Fruit fly (Drosophila melanogaster) whole organism, embryonic: ENCODE results near the gene CG5377.

Source experiments
- Atf6 ChIP-seq: fragments of 200-800 bp; sonication (Bioruptor generic); IDR thresholded peaks from 2 replicates; pipeline ENCODE4 v1.3.6; 2022; ENCODE audit warnings: missing biosample characterization, missing genetic modification characterization
- B-H2 ChIP-seq: fragments of 200-800 bp; sonication (Bioruptor generic); optimal IDR thresholded peaks from 2 replicates; lab custom pipeline; 2018; ENCODE audit warnings: missing biosample characterization, mild to moderate bottlenecking, missing genetic modification characterization
- Bteb2 ChIP-seq: fragments of 200-800 bp; sonication (Bioruptor generic); optimal IDR thresholded peaks from 2 replicates; lab custom pipeline; 2016; ENCODE audit warnings: missing biosample characterization, missing genetic modification characterization
- C15 ChIP-seq: fragments of 200-800 bp; sonication (Bioruptor generic); IDR thresholded peaks from 3 replicates; pipeline ENCODE4 v1.3.6; 2022; ENCODE audit warnings: missing biosample characterization, missing genetic modification characterization
- CG10321 ChIP-seq: fragments of 200-800 bp; sonication (Bioruptor generic); IDR thresholded peaks from 2 replicates; pipeline ENCODE4 v1.3.6; 2022; ENCODE audit warnings: missing biosample characterization, missing genetic modification characterization
- CG12744 ChIP-seq: fragments of 200-800 bp; sonication (Bioruptor generic); optimal IDR thresholded peaks from 2 replicates; lab custom pipeline; 2016; ENCODE audit warnings: missing biosample characterization, missing genetic modification characterization
- CG14860 ChIP-seq: fragments of 200-800 bp; sonication (Bioruptor generic); IDR thresholded peaks from 3 replicates; pipeline ENCODE4 v1.3.6; 2022; ENCODE audit warnings: missing biosample characterization, missing genetic modification characterization; ENCODE audit not compliant: partially characterized antibody
- CG15073 ChIP-seq: fragments of 200-800 bp; sonication (Bioruptor generic); optimal IDR thresholded peaks from 2 replicates; lab custom pipeline; 2016; ENCODE audit warnings: missing biosample characterization, missing genetic modification characterization
- CG15269 ChIP-seq: fragments of 200-800 bp; sonication (Bioruptor generic); optimal IDR thresholded peaks from 2 replicates; lab custom pipeline; 2018; ENCODE audit warnings: missing biosample characterization, mild to moderate bottlenecking, missing genetic modification characterization, moderate library complexity
- CG15514 ChIP-seq: fragments of 200-800 bp; sonication (Bioruptor generic); optimal IDR thresholded peaks from 3 replicates; lab custom pipeline; 2017; ENCODE audit warnings: missing biosample characterization, missing genetic modification characterization, mild to moderate bottlenecking, moderate library complexity, missing genetic modification reagents
- CG17612 ChIP-seq: fragments of 200-800 bp; sonication (Bioruptor generic); IDR thresholded peaks from 2 replicates; pipeline ENCODE4 v1.3.6; 2022; ENCODE audit warnings: missing biosample characterization, missing genetic modification characterization
- CG18011 ChIP-seq: fragments of 200-800 bp; sonication (Bioruptor generic); optimal IDR thresholded peaks from 2 replicates; lab custom pipeline; 2017; ENCODE audit warnings: missing biosample characterization, missing genetic modification characterization, mild to moderate bottlenecking, moderate library complexity, missing genotype
- CG18476 ChIP-seq: fragments of 200-800 bp; sonication (Bioruptor generic); optimal IDR thresholded peaks from 2 replicates; lab custom pipeline; 2016; ENCODE audit warnings: missing biosample characterization, mild to moderate bottlenecking, missing genetic modification characterization
- CG18764 ChIP-seq: fragments of 200-800 bp; sonication (Bioruptor generic); optimal IDR thresholded peaks from 3 replicates; lab custom pipeline; 2016; ENCODE audit warnings: missing biosample characterization, missing genetic modification characterization
- CG33557 ChIP-seq: fragments of 200-800 bp; sonication (Bioruptor generic); optimal IDR thresholded peaks from 2 replicates; lab custom pipeline; 2019; ENCODE audit warnings: missing biosample characterization, mild to moderate bottlenecking, missing genetic modification characterization, moderate library complexity
- CG42726 ChIP-seq: fragments of 200-800 bp; sonication (Bioruptor generic); IDR thresholded peaks from 2 replicates; pipeline ENCODE4 v1.3.6; 2022; ENCODE audit warnings: missing biosample characterization, missing genetic modification characterization; ENCODE audit not compliant: partially characterized antibody
- CG4360 ChIP-seq: fragments of 200-800 bp; sonication (Bioruptor generic); IDR thresholded peaks from 2 replicates; pipeline ENCODE4 v1.3.6; 2022; ENCODE audit warnings: missing biosample characterization, missing genetic modification characterization
- CG4854 ChIP-seq: fragments of 200-800 bp; sonication (Bioruptor generic); optimal IDR thresholded peaks from 2 replicates; lab custom pipeline; 2016; ENCODE audit warnings: missing biosample characterization, missing genetic modification characterization, inconsistent platforms
- CG5180 ChIP-seq: fragments of 200-800 bp; sonication (Bioruptor generic); optimal IDR thresholded peaks from 3 replicates; lab custom pipeline; 2017; ENCODE audit warnings: missing biosample characterization, missing genetic modification characterization, mild to moderate bottlenecking, moderate library complexity, missing genetic modification reagents
- CG5953 ChIP-seq: fragments of 200-800 bp; sonication (Bioruptor generic); IDR thresholded peaks from 2 replicates; pipeline ENCODE4 v1.3.6; 2022; ENCODE audit warnings: missing biosample characterization, missing genetic modification characterization
- CG6272 ChIP-seq: fragments of 200-800 bp; sonication (Bioruptor generic); IDR thresholded peaks from 2 replicates; pipeline ENCODE4 v1.3.6; 2022; ENCODE audit warnings: missing biosample characterization, missing genetic modification characterization
- CG6791 ChIP-seq: fragments of 200-800 bp; sonication (Bioruptor generic); IDR thresholded peaks from 3 replicates; pipeline ENCODE4 v1.3.6; 2022; ENCODE audit warnings: missing biosample characterization, missing genetic modification characterization; ENCODE audit not compliant: partially characterized antibody
- CG7271 ChIP-seq: fragments of 200-800 bp; sonication (Bioruptor generic); optimal IDR thresholded peaks from 2 replicates; lab custom pipeline; 2018; ENCODE audit warnings: missing biosample characterization, mild to moderate bottlenecking, missing genetic modification characterization, moderate library complexity
- CG7556 ChIP-seq: fragments of 200-800 bp; sonication (Bioruptor generic); optimal IDR thresholded peaks from 2 replicates; lab custom pipeline; 2017; ENCODE audit warnings: missing biosample characterization, mild to moderate bottlenecking, missing genetic modification characterization
- CG9876 ChIP-seq: fragments of 200-800 bp; sonication (Bioruptor generic); optimal IDR thresholded peaks from 2 replicates; lab custom pipeline; 2016; ENCODE audit warnings: missing biosample characterization, missing genetic modification characterization
- D19B ChIP-seq: fragments of 200-800 bp; sonication (Bioruptor generic); optimal IDR thresholded peaks from 2 replicates; lab custom pipeline; 2017; ENCODE audit warnings: missing biosample characterization, mild to moderate bottlenecking, missing genetic modification characterization
- Doc2 ChIP-seq: fragments of 200-800 bp; sonication (Bioruptor generic); IDR thresholded peaks from 2 replicates; pipeline ENCODE4 v1.3.6; 2022; ENCODE audit warnings: missing biosample characterization, missing genetic modification characterization
- Drgx ChIP-seq: fragments of 200-800 bp; sonication (Bioruptor generic); IDR thresholded peaks from 2 replicates; pipeline ENCODE4 v1.3.6; 2022; ENCODE audit warnings: missing biosample characterization, missing genetic modification characterization
- Ets97D ChIP-seq: fragments of 200-800 bp; sonication (Bioruptor generic); optimal IDR thresholded peaks from 3 replicates; lab custom pipeline; 2016; ENCODE audit warnings: missing biosample characterization, missing genetic modification characterization
- Fer1 ChIP-seq: fragments of 200-800 bp; sonication (Bioruptor generic); optimal IDR thresholded peaks from 2 replicates; lab custom pipeline; 2017; ENCODE audit warnings: missing biosample characterization, mild to moderate bottlenecking, missing genetic modification characterization
- Fer3 ChIP-seq: fragments of 200-800 bp; sonication (Bioruptor generic); optimal IDR thresholded peaks from 2 replicates; lab custom pipeline; 2018; ENCODE audit warnings: missing biosample characterization, mild to moderate bottlenecking, missing genetic modification characterization, moderate library complexity
- H15 ChIP-seq: fragments of 200-800 bp; sonication (Bioruptor generic); IDR thresholded peaks from 3 replicates; pipeline ENCODE4 v1.3.6; 2022; ENCODE audit warnings: missing biosample characterization, missing genetic modification characterization
- HmgZ ChIP-seq: fragments of 200-800 bp; sonication (Bioruptor generic); optimal IDR thresholded peaks from 2 replicates; lab custom pipeline; 2018; ENCODE audit warnings: missing biosample characterization, mild to moderate bottlenecking, missing genetic modification characterization
- Meics ChIP-seq: fragments of 200-800 bp; sonication (Bioruptor generic); optimal IDR thresholded peaks from 2 replicates; lab custom pipeline; 2017; ENCODE audit warnings: missing biosample characterization, mild to moderate bottlenecking, missing genetic modification characterization
- ab ChIP-seq: fragments of 200-800 bp; sonication (Bioruptor generic); optimal IDR thresholded peaks from 2 replicates; lab custom pipeline; 2016; ENCODE audit warnings: missing biosample characterization, missing genetic modification characterization
- ap ChIP-seq: fragments of 200-800 bp; sonication (Bioruptor generic); IDR thresholded peaks from 2 replicates; pipeline ENCODE4 v1.3.6; 2022; ENCODE audit warnings: missing biosample characterization, missing genetic modification characterization
- bigmax ChIP-seq: fragments of 200-800 bp; sonication (Bioruptor generic); optimal IDR thresholded peaks from 2 replicates; lab custom pipeline; 2018; ENCODE audit warnings: missing biosample characterization, mild to moderate bottlenecking, missing genetic modification characterization
- cas ChIP-seq: fragments of 200-800 bp; sonication (Bioruptor generic); IDR thresholded peaks from 2 replicates; pipeline ENCODE4 v1.3.6; 2022; ENCODE audit warnings: missing biosample characterization, missing genetic modification characterization
- chinmo ChIP-seq: fragments of 200-800 bp; sonication (Bioruptor generic); IDR thresholded peaks from 4 replicates; pipeline ENCODE4 v1.3.6; 2022; ENCODE audit warnings: missing biosample characterization, missing genetic modification characterization; ENCODE audit not compliant: partially characterized antibody
- cwo ChIP-seq: fragments of 200-800 bp; sonication (Bioruptor generic); optimal IDR thresholded peaks from 3 replicates; lab custom pipeline; 2017; ENCODE audit warnings: missing biosample characterization, missing genetic modification characterization, mild to moderate bottlenecking, moderate library complexity, missing genetic modification reagents
- dati ChIP-seq: fragments of 200-800 bp; sonication (Bioruptor generic); IDR thresholded peaks from 2 replicates; pipeline ENCODE4 v1.3.6; 2022; ENCODE audit warnings: missing biosample characterization, missing genetic modification characterization
- fd96Cb ChIP-seq: fragments of 200-800 bp; sonication (Bioruptor generic); optimal IDR thresholded peaks from 2 replicates; lab custom pipeline; 2018; ENCODE audit warnings: missing biosample characterization, mild to moderate bottlenecking, missing genetic modification characterization, moderate library complexity
- gsb-n ChIP-seq: fragments of 200-800 bp; sonication (Bioruptor generic); optimal IDR thresholded peaks from 3 replicates; lab custom pipeline; 2018; ENCODE audit warnings: missing biosample characterization, mild to moderate bottlenecking, missing genetic modification characterization
- jigr1 ChIP-seq: fragments of 200-800 bp; sonication (Bioruptor generic); IDR thresholded peaks from 3 replicates; pipeline ENCODE4 v1.3.6; 2022; ENCODE audit warnings: missing biosample characterization, missing genetic modification characterization
- mam ChIP-seq: fragments of 200-800 bp; sonication (Bioruptor generic); optimal IDR thresholded peaks from 3 replicates; lab custom pipeline; 2016; ENCODE audit warnings: missing biosample characterization, missing genetic modification characterization
- sens ChIP-seq: fragments of 200-800 bp; sonication (Bioruptor generic); peaks from one replicate; lab custom pipeline; 2016; ENCODE audit warnings: missing biosample characterization, missing genetic modification characterization
- sna ChIP-seq: fragments of 200-800 bp; sonication (Bioruptor generic); IDR thresholded peaks from 2 replicates; pipeline ENCODE4 v1.3.6; 2022; ENCODE audit warnings: missing biosample characterization, missing genetic modification characterization; ENCODE audit not compliant: partially characterized antibody
- tin ChIP-seq: fragments of 200-800 bp; sonication (Bioruptor generic); optimal IDR thresholded peaks from 3 replicates; lab custom pipeline; 2016; ENCODE audit warnings: missing biosample characterization, missing genetic modification characterization
- twi ChIP-seq: fragments of 200-800 bp; optimal IDR thresholded peaks from 2 replicates; lab custom pipeline; 2019; ENCODE audit warnings: missing biosample characterization, mild to moderate bottlenecking, missing genetic modification characterization, moderate library complexity
- unpg ChIP-seq: fragments of 200-800 bp; sonication (Bioruptor generic); optimal IDR thresholded peaks from 3 replicates; lab custom pipeline; 2018; ENCODE audit warnings: missing biosample characterization, mild to moderate bottlenecking, missing genetic modification characterization, moderate library complexity

The CG5377 gene

dm6 chr3R:22491088-22491879 is 23.3 kb upstream of the CG5377 start, which contains the start of the genes CCT1 and tHMG1 (continued):
- no peak for TF ChIP-seq dati (GFP tag; lab: Robert Waterston, UW)
- TF ChIP-seq CG6272 (GFP tag; lab: Robert Waterston, UW): no peak
- no peak for TF ChIP-seq CG5953 (GFP tag; lab: Robert Waterston, UW)
- no peak for TF ChIP-seq Fer1 (GFP tag; lab: Kevin White, UChicago)
- peak; percentile 84 for TF ChIP-seq bigmax
- no peak for TF ChIP-seq sens
- TF ChIP-seq B-H2 (GFP tag; lab: Kevin White, UChicago): peak; percentile 37
- TF ChIP-seq mam (GFP tag; lab: Kevin White, UChicago): no peak
- TF ChIP-seq CG4854 (GFP tag; lab: Kevin White, UChicago): no peak
- TF ChIP-seq CG15269: no peak
- peak; percentile 56 for TF ChIP-seq Ets97D (GFP tag; lab: Kevin White, UChicago)
- no peak for TF ChIP-seq fd96Cb
- TF ChIP-seq CG4360 (GFP tag; lab: Robert Waterston, UW): no peak
- TF ChIP-seq CG7271 (tag; lab: Kevin White, UChicago): no peak
- TF ChIP-seq CG14860 (GFP tag; lab: Robert Waterston, UW): peak; percentile 95
- peak; percentile 97 for TF ChIP-seq sna
- no peak for TF ChIP-seq unpg
- no peak for TF ChIP-seq cas
- peak; percentile 69 for TF ChIP-seq CG15514 (GFP tag; lab: Kevin White, UChicago)
- no peak for TF ChIP-seq CG7556
- no peak for TF ChIP-seq CG18764 (GFP tag; lab: Kevin White, UChicago)
- TF ChIP-seq tin (GFP tag; lab: Kevin White, UChicago): no peak
- no peak for TF ChIP-seq Bteb2 (GFP tag; lab: Kevin White, UChicago)
- TF ChIP-seq CG18476 (GFP tag; lab: Kevin White, UChicago): no peak
- TF ChIP-seq CG17612 (GFP tag; lab: Robert Waterston, UW): no peak
- TF ChIP-seq Doc2 (GFP tag; lab: Robert Waterston, UW): no peak
- no peak for TF ChIP-seq ab (GFP tag; lab: Kevin White, UChicago)
- no peak for TF ChIP-seq ap (GFP tag; lab: Robert Waterston, UW)
- no peak for TF ChIP-seq CG9876 (GFP tag; lab: Kevin White, UChicago)
- TF ChIP-seq CG12744 (GFP tag; lab: Kevin White, UChicago): no peak
- no peak for TF ChIP-seq CG33557 (GFP tag; lab: Kevin White, UChicago)
- TF ChIP-seq H15: no peak
- TF ChIP-seq HmgZ (tag; lab: Kevin White, UChicago): no peak
- TF ChIP-seq Atf6 (GFP tag; lab: Robert Waterston, UW): no peak
- no peak for TF ChIP-seq Meics (GFP tag; lab: Kevin White, UChicago)
- TF ChIP-seq Drgx: no peak
- no peak for TF ChIP-seq CG10321 (GFP tag; lab: Robert Waterston, UW)
- no peak for TF ChIP-seq twi (tag; lab: Kevin White, UChicago)
- peak; percentile 85; the same call in 3 of the 4 replicates for TF ChIP-seq chinmo (GFP tag; lab: Robert Waterston, UW)
- no peak for TF ChIP-seq C15
- no peak for TF ChIP-seq CG5180
- peak; percentile 67; the same call in 1 of the 2 replicates for TF ChIP-seq CG42726 (GFP tag; lab: Robert Waterston, UW)
- no peak for TF ChIP-seq CG18011 (GFP tag; lab: Kevin White, UChicago)
- peak; percentile 85 for TF ChIP-seq CG6791
- no peak for TF ChIP-seq gsb-n (tag; lab: Kevin White, UChicago)
- TF ChIP-seq CG15073 (GFP tag; lab: Kevin White, UChicago): no peak
- TF ChIP-seq cwo (GFP tag; lab: Kevin White, UChicago): no peak
- no peak for TF ChIP-seq jigr1
- TF ChIP-seq Fer3 (tag; lab: Kevin White, UChicago): no peak
- no peak for TF ChIP-seq D19B
